Fruit fly (Drosophila melanogaster) whole organism, wandering third instar larva: ENCODE results near the gene gammaSnap2.

Experiments
- CG32264 ChIP-seq: fragments of 200-800 bp; sonication (Bioruptor generic); optimal IDR thresholded peaks from 2 replicates; lab custom pipeline; 2016; ENCODE audit warnings: missing biosample characterization, missing genetic modification characterization
- CG9705 ChIP-seq: fragments of 200-800 bp; sonication (Bioruptor generic); optimal IDR thresholded peaks from 2 replicates; lab custom pipeline; 2018; ENCODE audit warnings: missing biosample characterization, mild to moderate bottlenecking, missing genetic modification characterization
- CrebA ChIP-seq: fragments of 200-800 bp; sonication (Bioruptor generic); optimal IDR thresholded peaks from 2 replicates; lab custom pipeline; 2016; ENCODE audit warnings: missing biosample characterization, mild to moderate bottlenecking, missing genetic modification characterization, borderline replicate concordance
- Dfd ChIP-seq: fragments of >200 bp; optimal IDR thresholded peaks from 2 replicates; lab custom pipeline; 2017; ENCODE audit warnings: missing biosample characterization, missing genetic modification characterization
- Dif ChIP-seq: fragments of 200-275, 200-300 bp; sonication (Bioruptor generic); optimal IDR thresholded peaks from 2 replicates; lab custom pipeline; 2018; ENCODE audit warnings: missing biosample characterization, missing genetic modification characterization; ENCODE audit not compliant: partially characterized antibody
- GATAd ChIP-seq: sonication (Bioruptor generic); optimal IDR thresholded peaks from 2 replicates; lab custom pipeline; 2016; ENCODE audit warnings: missing biosample characterization, missing genetic modification characterization
- HLH106 ChIP-seq: fragments of 200-800 bp; optimal IDR thresholded peaks from 3 replicates; lab custom pipeline; 2019; ENCODE audit warnings: missing biosample characterization, mild to moderate bottlenecking, missing genetic modification characterization, moderate library complexity
- Hnf4 ChIP-seq: fragments of 200-800 bp; sonication (Bioruptor generic); optimal IDR thresholded peaks from 2 replicates; lab custom pipeline; 2016; ENCODE audit warnings: missing biosample characterization, mild to moderate bottlenecking, missing genetic modification characterization
- Jra ChIP-seq: sonication (Bioruptor generic); optimal IDR thresholded peaks from 2 replicates; lab custom pipeline; 2016; ENCODE audit warnings: missing biosample characterization, missing genetic modification characterization
- Mio ChIP-seq: sonication (Bioruptor generic); optimal IDR thresholded peaks from 2 replicates; lab custom pipeline; 2016; ENCODE audit warnings: missing biosample characterization, missing genetic modification characterization
- N ChIP-seq: fragments of >200 bp; optimal IDR thresholded peaks from 2 replicates; lab custom pipeline; 2018; ENCODE audit warnings: missing biosample characterization, missing external identifiers, missing genetic modification characterization
- Rel ChIP-seq, 2 experiments: fragments of 200-800 bp; sonication (Bioruptor generic) in 1 of 2; optimal IDR thresholded peaks; 2 replicates in 1 of 2; 3 replicates in 1 of 2; lab custom pipeline; 2016 to 2019; ENCODE audit warnings: mild to moderate bottlenecking in 2 of 2, missing biosample characterization in 2 of 2, missing genetic modification characterization in 2 of 2, moderate library complexity in 1 of 2
- Sp1 ChIP-seq: fragments of 200-800 bp; sonication (Bioruptor generic); optimal IDR thresholded peaks from 3 replicates; lab custom pipeline; 2019; ENCODE audit warnings: missing biosample characterization, mild to moderate bottlenecking, missing genetic modification characterization, moderate library complexity
- Vsx2 ChIP-seq: fragments of 200-300, 225-300 bp; sonication (Bioruptor generic); optimal IDR thresholded peaks from 2 replicates; lab custom pipeline; 2018; ENCODE audit warnings: missing biosample characterization, missing genetic modification characterization; ENCODE audit not compliant: partially characterized antibody
- br ChIP-seq: fragments of 200-800 bp; sonication (Bioruptor generic); optimal IDR thresholded peaks from 2 replicates; lab custom pipeline; 2016; ENCODE audit warnings: missing biosample characterization, missing genetic modification characterization
- brk ChIP-seq: fragments of 200-800 bp; sonication (Bioruptor generic); optimal IDR thresholded peaks from 2 replicates; lab custom pipeline; 2016; ENCODE audit warnings: missing biosample characterization, mild to moderate bottlenecking, missing genetic modification characterization
- dl ChIP-seq, 2 experiments: fragments of 175-275, 200-275 bp in 1 of 2; fragments of 200-275 bp in 1 of 2; sonication (Bioruptor generic); optimal IDR thresholded peaks; lab custom pipeline; 2018; ENCODE audit warnings: mild to moderate bottlenecking in 2 of 2, missing biosample characterization in 2 of 2, missing genetic modification characterization in 2 of 2, moderate library complexity in 2 of 2; ENCODE audit not compliant: partially characterized antibody in 2 of 2, insufficient read depth in 1 of 2
- dsf ChIP-seq: sonication (Bioruptor generic); optimal IDR thresholded peaks from 2 replicates; lab custom pipeline; 2016; ENCODE audit warnings: missing biosample characterization, missing genetic modification characterization, borderline replicate concordance
- ey ChIP-seq: fragments of 200-800 bp; sonication (Bioruptor generic); optimal IDR thresholded peaks from 2 replicates; lab custom pipeline; 2016; ENCODE audit warnings: missing biosample characterization, missing genetic modification characterization
- foxo ChIP-seq, 2 experiments: fragments of 200-800 bp; sonication (Bioruptor generic); optimal IDR thresholded peaks; 2 replicates in 1 of 2; 3 replicates in 1 of 2; lab custom pipeline; 2016 to 2017; ENCODE audit warnings: missing biosample characterization in 2 of 2, missing genetic modification characterization in 2 of 2
- fru ChIP-seq: fragments of 200-800 bp; sonication (Bioruptor generic); optimal IDR thresholded peaks from 3 replicates; lab custom pipeline; 2016; ENCODE audit warnings: missing biosample characterization, mild to moderate bottlenecking, missing genetic modification characterization
- h ChIP-seq: fragments of 200-800 bp; sonication (Bioruptor generic); optimal IDR thresholded peaks from 3 replicates; lab custom pipeline; 2016; ENCODE audit warnings: missing biosample characterization, mild to moderate bottlenecking, missing genetic modification characterization
- jim ChIP-seq: fragments of 175-275, 200-325 bp; sonication (Bioruptor generic); optimal IDR thresholded peaks from 2 replicates; lab custom pipeline; 2016; ENCODE audit warnings: missing biosample characterization, mild to moderate bottlenecking, missing genetic modification characterization
- lola ChIP-seq: fragments of >200 bp; optimal IDR thresholded peaks from 2 replicates; lab custom pipeline; 2017; ENCODE audit warnings: missing biosample characterization, missing genetic modification characterization
- psq ChIP-seq: fragments of 200-800 bp; sonication (Bioruptor generic); optimal IDR thresholded peaks from 3 replicates; lab custom pipeline; 2017; ENCODE audit warnings: missing biosample characterization, mild to moderate bottlenecking, missing genetic modification characterization, moderate library complexity
- rgr ChIP-seq: fragments of 200-800 bp; sonication (Bioruptor generic); optimal IDR thresholded peaks from 3 replicates; lab custom pipeline; 2016; ENCODE audit warnings: missing biosample characterization, mild to moderate bottlenecking, missing genetic modification characterization
- sage ChIP-seq: fragments of 200-800 bp; sonication (Bioruptor generic); optimal IDR thresholded peaks from 2 replicates; lab custom pipeline; 2016; ENCODE audit warnings: missing biosample characterization, mild to moderate bottlenecking, missing genetic modification characterization
- sv ChIP-seq: fragments of 200-800 bp; sonication (Bioruptor generic); optimal IDR thresholded peaks from 3 replicates; lab custom pipeline; 2016; ENCODE audit warnings: missing biosample characterization, missing genetic modification characterization
- tai ChIP-seq: sonication (Bioruptor generic); optimal IDR thresholded peaks from 2 replicates; lab custom pipeline; 2016; ENCODE audit warnings: missing biosample characterization, missing genetic modification characterization
- usp ChIP-seq: fragments of >200 bp; optimal IDR thresholded peaks from 2 replicates; lab custom pipeline; 2017; ENCODE audit warnings: missing biosample characterization, missing genetic modification characterization
- woc ChIP-seq: sonication (Bioruptor generic); optimal IDR thresholded peaks from 2 replicates; lab custom pipeline; 2016; ENCODE audit warnings: missing biosample characterization, mild to moderate bottlenecking, missing genetic modification characterization

The gammaSnap2 gene

dm6 chr3R:10095765-10096164, 25.4 kb downstream of the gammaSnap2 start:
- TF ChIP-seq rgr (no peak), jim (GFP tag; lab: Kevin White, UChicago) (no peak), usp (GFP tag; lab: Kevin White, UChicago) (no peak), ey (GFP tag; lab: Kevin White, UChicago) (no peak), woc (GFP tag; lab: Kevin White, UChicago) (no peak), CrebA (GFP tag; lab: Kevin White, UChicago) (no peak), lola (GFP tag; lab: Kevin White, UChicago) (no peak), CG32264 (GFP tag; lab: Kevin White, UChicago) (no peak), sage (GFP tag; lab: Kevin White, UChicago) (no peak), psq (no peak), dsf (no peak), Sp1 (no peak), Hnf4 (GFP tag; lab: Kevin White, UChicago) (no peak), Jra (no peak), brk (no peak), GATAd (no peak), HLH106 (no peak), fru (no peak), Vsx2 (GFP tag; lab: Kevin White, UChicago) (no peak), Dif (no peak)

dm6 chr3R:10095052-10095451, 26.1 kb downstream of the gammaSnap2 start:
- TF ChIP-seq psq, result no peak
- TF ChIP-seq dl (GFP tag; optimal IDR thresholded peaks at IDR 0.05; lab: Kevin White, UChicago; ENCODE audit: insufficient read depth in 1 of 2, partially characterized antibody in 2 of 2), result no peak
- no peak for TF ChIP-seq HLH106
- TF ChIP-seq Mio, result no peak
- TF ChIP-seq Jra, result no peak
- no peak for TF ChIP-seq GATAd
- no peak for TF ChIP-seq tai
- TF ChIP-seq rgr, result no peak
- no peak for TF ChIP-seq brk
- TF ChIP-seq foxo (GFP tag; optimal IDR thresholded peaks at IDR 0.05; lab: Kevin White, UChicago), result no peak
- no peak for TF ChIP-seq sv (GFP tag; lab: Kevin White, UChicago)
- no peak for TF ChIP-seq dsf
- TF ChIP-seq Dfd (GFP tag; lab: Kevin White, UChicago), result no peak
- TF ChIP-seq Hnf4 (GFP tag; lab: Kevin White, UChicago), result no peak
- no peak for TF ChIP-seq jim (GFP tag; lab: Kevin White, UChicago)
- TF ChIP-seq ey (GFP tag; lab: Kevin White, UChicago), result no peak
- no peak for TF ChIP-seq Vsx2 (GFP tag; lab: Kevin White, UChicago)
- no peak for TF ChIP-seq Rel (GFP tag; optimal IDR thresholded peaks at IDR 0.05; lab: Kevin White, UChicago)
- no peak for TF ChIP-seq Rel (tag; optimal IDR thresholded peaks at IDR 0.05; lab: Kevin White, UChicago)
- no peak for TF ChIP-seq N (GFP tag; lab: Kevin White, UChicago)
- TF ChIP-seq CG32264 (GFP tag; lab: Kevin White, UChicago), result no peak

- TF ChIP-seq CG9705 (GFP tag; lab: Kevin White, UChicago) (no peak), usp (GFP tag; lab: Kevin White, UChicago) (no peak), Dif (peak; percentile 66), CrebA (GFP tag; lab: Kevin White, UChicago) (no peak), psq (no peak)
- TF ChIP-seq, all 38 proteins: peak for 1
Observed at dm6 chr3R:10093252-10094030, 27.8 kb downstream of the gammaSnap2 start.

- no peak for TF ChIP-seq fru
- no peak for TF ChIP-seq h
- no peak for TF ChIP-seq dl (GFP tag; optimal IDR thresholded peaks at IDR 0.05; lab: Kevin White, UChicago; ENCODE audit: insufficient read depth in 1 of 2, partially characterized antibody in 2 of 2)
- no peak for TF ChIP-seq dsf
- TF ChIP-seq CrebA (GFP tag; lab: Kevin White, UChicago), result no peak
- TF ChIP-seq jim (GFP tag; lab: Kevin White, UChicago), result no peak
- TF ChIP-seq tai, result no peak
- TF ChIP-seq br (GFP tag; lab: Kevin White, UChicago), result no peak
- no peak for TF ChIP-seq GATAd
Observed at dm6 chr3R:10091513-10091912, 29.7 kb downstream of the gammaSnap2 start.
